Worm (Caenorhabditis elegans): ENCODE measurements around the gene C06E7.4.

ce11 chrIV:5803510-5804013, 56.2 kb downstream of the C06E7.4 start:
- TF ChIP-seq unc-62 (GFP tag; optimal IDR thresholded peaks at IDR 0.05): no peak
- no peak for TF ChIP-seq sox-4 (tag; optimal IDR thresholded peaks at IDR 0.05)
- no peak for TF ChIP-seq ztf-4 (tag; optimal IDR thresholded peaks at IDR 0.05)
- TF ChIP-seq snpc-4 (tag; optimal IDR thresholded peaks at IDR 0.05): no peak
- no peak for TF ChIP-seq aly-2 (tag; optimal IDR thresholded peaks at IDR 0.05)
- TF ChIP-seq mdl-1 (tag; optimal IDR thresholded peaks at IDR 0.05): no peak
- no peak for TF ChIP-seq nhr-28 (tag; optimal IDR thresholded peaks at IDR 0.05)
- no peak for TF ChIP-seq pag-3 (tag; optimal IDR thresholded peaks at IDR 0.05; ENCODE audit: borderline replicate concordance, insufficient read depth)
- TF ChIP-seq pqm-1 (tag; optimal IDR thresholded peaks at IDR 0.05): no peak
- no peak for TF ChIP-seq nhr-77 (tag; optimal IDR thresholded peaks at IDR 0.05)
- TF ChIP-seq nhr-76 (tag; optimal IDR thresholded peaks at IDR 0.05): no peak
- no peak for TF ChIP-seq sup-37 (GFP tag; optimal IDR thresholded peaks at IDR 0.05)
- no peak for TF ChIP-seq isw-1 (GFP tag; IDR thresholded peaks at IDR 0.05)

Data from whole organism, L1 larva.